Worm (Caenorhabditis elegans) whole organism, young adult: ENCODE measurements around the gene F44A2.7.

Experiments
- F55B11.4 ChIP-seq: sonication (generic microtip); optimal IDR thresholded peaks from 2 replicates; lab custom pipeline; 2016; ENCODE audit warnings: missing compliant biosample characterization, missing genetic modification characterization, borderline replicate concordance; ENCODE audit not compliant: insufficient read depth
- F57C9.4 ChIP-seq: sonication (generic microtip); optimal IDR thresholded peaks from 2 replicates; lab custom pipeline; 2017; ENCODE audit warnings: mild to moderate bottlenecking, missing genetic modification characterization, missing compliant biosample characterization
- ccch-3 ChIP-seq: fragments of 200-800 bp; sonication (Bioruptor generic); optimal IDR thresholded peaks from 2 replicates; lab custom pipeline; 2018; ENCODE audit warnings: mild to moderate bottlenecking, missing genetic modification characterization, missing compliant biosample characterization
- ceh-27 ChIP-seq: fragments of 200-800 bp; sonication (Bioruptor generic); optimal IDR thresholded peaks from 2 replicates; lab custom pipeline; 2018; ENCODE audit warnings: mild to moderate bottlenecking, missing genetic modification characterization, moderate library complexity, missing compliant biosample characterization
- dox-1 ChIP-seq: fragments of 200-800 bp; sonication (Bioruptor generic); IDR thresholded peaks from 2 replicates; pipeline ENCODE4 v1.3.6; 2022; ENCODE audit warnings: missing genetic modification reagents, missing genetic modification characterization, missing compliant biosample characterization

DNA sequence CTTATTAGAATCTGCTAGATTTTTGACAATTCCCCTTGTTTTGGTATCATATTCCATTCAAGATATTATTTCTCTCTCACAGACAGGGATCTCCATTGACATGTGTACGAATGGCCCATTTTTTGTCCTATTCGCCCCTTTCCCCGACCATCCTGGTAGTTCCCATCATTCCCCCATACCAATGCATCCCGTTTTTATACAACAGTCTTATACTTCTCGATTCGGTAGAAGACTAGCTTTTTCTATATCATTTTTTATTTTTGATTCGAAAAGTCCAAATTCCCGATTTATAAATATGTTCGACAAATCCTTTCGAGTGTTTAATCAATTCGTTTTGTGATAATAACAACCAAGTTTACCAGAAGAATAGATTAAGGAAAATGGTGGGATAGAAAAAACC, 5.6 kb downstream of the F44A2.7 start:
- TF ChIP-seq ccch-3 (GFP tag; lab: Kevin White, UChicago): no peak
- TF ChIP-seq ceh-27 (GFP tag; lab: Kevin White, UChicago): no peak
- TF ChIP-seq F55B11.4 (tag; lab: Kevin White, UChicago): no peak
- TF ChIP-seq F57C9.4 (tag; lab: Kevin White, UChicago): no peak
- no peak for TF ChIP-seq dox-1 (GFP tag; lab: Robert Waterston, UW)
